Fruit fly (Drosophila melanogaster) whole organism, embryonic: ENCODE results near the gene CG14054.

ENCODE experiments used
- Bdp1 ChIP-seq: fragments of 200-800 bp; sonication (Bioruptor generic); optimal IDR thresholded peaks from 3 replicates; lab custom pipeline; 2016; ENCODE audit warnings: missing biosample characterization, missing genetic modification characterization
- Bgb ChIP-seq: fragments of 200-800 bp; sonication (Bioruptor generic); IDR thresholded peaks from 2 replicates; pipeline ENCODE4 v1.3.6; 2022; ENCODE audit warnings: missing biosample characterization, missing genetic modification characterization; ENCODE audit not compliant: partially characterized antibody
- CG12155 ChIP-seq: fragments of 200-800 bp; sonication (Bioruptor generic); optimal IDR thresholded peaks from 3 replicates; lab custom pipeline; 2016; ENCODE audit warnings: missing biosample characterization, missing genetic modification characterization
- CG13624 ChIP-seq: fragments of 200-800 bp; sonication (Bioruptor generic); optimal IDR thresholded peaks from 2 replicates; lab custom pipeline; 2016; ENCODE audit warnings: missing biosample characterization, missing genetic modification characterization
- CG14860 ChIP-seq: fragments of 200-800 bp; sonication (Bioruptor generic); IDR thresholded peaks from 3 replicates; pipeline ENCODE4 v1.3.6; 2022; ENCODE audit warnings: missing biosample characterization, missing genetic modification characterization; ENCODE audit not compliant: partially characterized antibody
- CG15073 ChIP-seq: fragments of 200-800 bp; sonication (Bioruptor generic); optimal IDR thresholded peaks from 2 replicates; lab custom pipeline; 2016; ENCODE audit warnings: missing biosample characterization, missing genetic modification characterization
- CG1602 ChIP-seq: fragments of 200-800 bp; sonication (Bioruptor generic); optimal IDR thresholded peaks from 3 replicates; lab custom pipeline; 2016; ENCODE audit warnings: missing biosample characterization, missing genetic modification characterization
- CG16815 ChIP-seq: fragments of 200-800 bp; sonication (Bioruptor generic); optimal IDR thresholded peaks from 3 replicates; lab custom pipeline; 2017; ENCODE audit warnings: missing biosample characterization, mild to moderate bottlenecking, missing genetic modification characterization
- CG17359 ChIP-seq: fragments of 200-800 bp; sonication (Bioruptor generic); optimal IDR thresholded peaks from 3 replicates; lab custom pipeline; 2018; ENCODE audit warnings: missing biosample characterization, mild to moderate bottlenecking, missing genetic modification characterization, moderate library complexity
- CG1832 ChIP-seq: fragments of 200-800 bp; sonication (Bioruptor generic); optimal IDR thresholded peaks from 2 replicates; lab custom pipeline; 2017; ENCODE audit warnings: missing biosample characterization, mild to moderate bottlenecking, missing genetic modification characterization, inconsistent platforms
- CG2199 ChIP-seq: fragments of 200-800 bp; sonication (Bioruptor generic); IDR thresholded peaks from 3 replicates; pipeline ENCODE4 v1.3.6; 2022; ENCODE audit warnings: missing biosample characterization, missing genetic modification characterization
- CG2678 ChIP-seq: fragments of 200-800 bp; sonication (Bioruptor generic); optimal IDR thresholded peaks from 3 replicates; lab custom pipeline; 2019; ENCODE audit warnings: missing biosample characterization, mild to moderate bottlenecking, missing genetic modification characterization, moderate library complexity
- CG3163 ChIP-seq: fragments of 200-800 bp; sonication (Bioruptor generic); optimal IDR thresholded peaks from 3 replicates; lab custom pipeline; 2016; ENCODE audit warnings: missing biosample characterization, missing genetic modification characterization
- CG32772 ChIP-seq: fragments of 200-800 bp; sonication (Bioruptor generic); IDR thresholded peaks from 2 replicates; pipeline ENCODE4 v1.3.6; 2022; ENCODE audit warnings: missing biosample characterization, missing genetic modification characterization
- CG5180 ChIP-seq: fragments of 200-800 bp; sonication (Bioruptor generic); optimal IDR thresholded peaks from 3 replicates; lab custom pipeline; 2017; ENCODE audit warnings: missing biosample characterization, missing genetic modification characterization, mild to moderate bottlenecking, moderate library complexity, missing genetic modification reagents
- CG5953 ChIP-seq: fragments of 200-800 bp; sonication (Bioruptor generic); IDR thresholded peaks from 2 replicates; pipeline ENCODE4 v1.3.6; 2022; ENCODE audit warnings: missing biosample characterization, missing genetic modification characterization
- CG6272 ChIP-seq: fragments of 200-800 bp; sonication (Bioruptor generic); IDR thresholded peaks from 2 replicates; pipeline ENCODE4 v1.3.6; 2022; ENCODE audit warnings: missing biosample characterization, missing genetic modification characterization
- CG6654 ChIP-seq: fragments of 200-800 bp; sonication (Bioruptor generic); optimal IDR thresholded peaks from 2 replicates; lab custom pipeline; 2017; ENCODE audit warnings: missing biosample characterization, mild to moderate bottlenecking, missing genetic modification characterization
- CG6791 ChIP-seq: fragments of 200-800 bp; sonication (Bioruptor generic); IDR thresholded peaks from 3 replicates; pipeline ENCODE4 v1.3.6; 2022; ENCODE audit warnings: missing biosample characterization, missing genetic modification characterization; ENCODE audit not compliant: partially characterized antibody
- CG6854 ChIP-seq: fragments of 200-800 bp; sonication (Bioruptor generic); optimal IDR thresholded peaks from 3 replicates; lab custom pipeline; 2017; ENCODE audit warnings: missing biosample characterization, mild to moderate bottlenecking, missing genetic modification characterization
- CG8281 ChIP-seq: fragments of 200-800 bp; sonication (Bioruptor generic); optimal IDR thresholded peaks from 2 replicates; lab custom pipeline; 2018; ENCODE audit warnings: missing biosample characterization, mild to moderate bottlenecking, missing genetic modification characterization, moderate library complexity
- Camta ChIP-seq: fragments of 200-800 bp; sonication (Bioruptor generic); optimal IDR thresholded peaks from 2 replicates; lab custom pipeline; 2016; ENCODE audit warnings: missing biosample characterization, missing genetic modification characterization
- Dfd ChIP-seq, 2 experiments: fragments of >200 bp; optimal IDR thresholded peaks; 2 replicates each; lab custom pipeline; 2017; ENCODE audit warnings: missing biosample characterization in 2 of 2, missing genetic modification characterization in 2 of 2
- Dp ChIP-seq: fragments of 200-800 bp; sonication (Bioruptor generic); optimal IDR thresholded peaks from 2 replicates; lab custom pipeline; 2018; ENCODE audit warnings: missing biosample characterization, mild to moderate bottlenecking, missing genetic modification characterization, moderate library complexity
- Hmr ChIP-seq: fragments of 200-800 bp; sonication (Bioruptor generic); optimal IDR thresholded peaks from 3 replicates; lab custom pipeline; 2017; ENCODE audit warnings: mild to moderate bottlenecking, missing biosample characterization, missing genetic modification reagents, missing genetic modification characterization
- Hr78 ChIP-seq, 2 experiments: fragments of 200-800 bp in 1 of 2; fragments of >200 bp in 1 of 2; sonication (Bioruptor generic) in 1 of 2; optimal IDR thresholded peaks; 2 replicates each; lab custom pipeline; 2017 to 2019; ENCODE audit warnings: missing biosample characterization in 2 of 2, missing genetic modification characterization in 2 of 2, mild to moderate bottlenecking in 1 of 2, moderate library complexity in 1 of 2
- Mad ChIP-seq: fragments of 200-800 bp; sonication (Bioruptor generic); optimal IDR thresholded peaks from 2 replicates; lab custom pipeline; 2016; ENCODE audit warnings: missing biosample characterization, missing genetic modification characterization
- Opbp ChIP-seq: fragments of 200-800 bp; sonication (Bioruptor generic); IDR thresholded peaks from 3 replicates; pipeline ENCODE4 v1.3.6; 2022; ENCODE audit warnings: missing biosample characterization, missing genetic modification characterization; ENCODE audit not compliant: partially characterized antibody
- Rx ChIP-seq: fragments of 200-800 bp; sonication (Bioruptor generic); IDR thresholded peaks from 2 replicates; pipeline ENCODE4 v1.3.6; 2022; ENCODE audit warnings: missing biosample characterization, missing genetic modification characterization
- al ChIP-seq: fragments of 200-800 bp; sonication (Bioruptor generic); IDR thresholded peaks from 2 replicates; pipeline ENCODE4 v1.3.6; 2022; ENCODE audit warnings: missing biosample characterization, missing genetic modification characterization
- bbx ChIP-seq: fragments of 200-800 bp; sonication (Bioruptor generic); IDR thresholded peaks from 2 replicates; pipeline ENCODE4 v1.3.6; 2022; ENCODE audit warnings: missing biosample characterization, missing genetic modification characterization; ENCODE audit not compliant: partially characterized antibody
- br ChIP-seq: fragments of >200 bp; optimal IDR thresholded peaks from 2 replicates; lab custom pipeline; 2017
- ci ChIP-seq: fragments of 200-800 bp; sonication (Bioruptor generic); IDR thresholded peaks from 3 replicates; pipeline ENCODE4 v1.3.6; 2022; ENCODE audit warnings: missing biosample characterization, missing genetic modification characterization
- dysf ChIP-seq: fragments of 200-800 bp; sonication (Bioruptor generic); IDR thresholded peaks from 3 replicates; pipeline ENCODE4 v1.3.6; 2022; ENCODE audit warnings: missing biosample characterization, missing genetic modification characterization
- esg ChIP-seq: fragments of 200-800 bp; sonication (Bioruptor generic); conservative IDR thresholded peaks from 2 replicates; pipeline ENCODE4 v1.3.6; 2022; ENCODE audit warnings: missing biosample characterization, missing genetic modification characterization
- fu2 ChIP-seq: fragments of 200-800 bp; sonication (Bioruptor generic); optimal IDR thresholded peaks from 2 replicates; lab custom pipeline; 2016; ENCODE audit warnings: missing biosample characterization, missing genetic modification characterization
- gce ChIP-seq: fragments of 200-800 bp; sonication (Bioruptor generic); IDR thresholded peaks from 3 replicates; pipeline ENCODE4 v1.3.6; 2022; ENCODE audit warnings: missing biosample characterization, missing genetic modification characterization
- ham ChIP-seq: fragments of 200-800 bp; sonication (Bioruptor generic); IDR thresholded peaks from 2 replicates; pipeline ENCODE4 v1.3.6; 2022; ENCODE audit warnings: missing biosample characterization, missing genetic modification characterization
- ind ChIP-seq: fragments of 200-800 bp; sonication (Bioruptor generic); optimal IDR thresholded peaks from 3 replicates; lab custom pipeline; 2016; ENCODE audit warnings: missing biosample characterization, missing genetic modification characterization
- inv ChIP-seq: fragments of 200-800 bp; sonication (Bioruptor generic); IDR thresholded peaks from 2 replicates; pipeline ENCODE4 v1.3.6; 2022; ENCODE audit warnings: missing biosample characterization, missing genetic modification characterization; ENCODE audit not compliant: partially characterized antibody
- jigr1 ChIP-seq: fragments of 200-800 bp; sonication (Bioruptor generic); IDR thresholded peaks from 3 replicates; pipeline ENCODE4 v1.3.6; 2022; ENCODE audit warnings: missing biosample characterization, missing genetic modification characterization
- ken ChIP-seq: fragments of 200-800 bp; sonication (Bioruptor generic); IDR thresholded peaks from 3 replicates; pipeline ENCODE4 v1.3.6; 2022; ENCODE audit warnings: missing biosample characterization, missing genetic modification characterization
- lab ChIP-seq: fragments of 200-800 bp; sonication (Bioruptor generic); optimal IDR thresholded peaks from 3 replicates; lab custom pipeline; 2017; ENCODE audit warnings: missing biosample characterization, missing genetic modification characterization, mild to moderate bottlenecking, moderate library complexity, missing genetic modification reagents
- lmd ChIP-seq: fragments of 200-800 bp; sonication (Bioruptor generic); IDR thresholded peaks from 2 replicates; pipeline ENCODE4 v1.3.6; 2022; ENCODE audit warnings: missing biosample characterization, missing genetic modification characterization
- ranshi ChIP-seq: fragments of 200-800 bp; sonication (Bioruptor generic); IDR thresholded peaks from 2 replicates; pipeline ENCODE4 v1.3.6; 2022; ENCODE audit warnings: missing biosample characterization, missing genetic modification characterization
- salm ChIP-seq: fragments of 200-800 bp; sonication (Bioruptor generic); optimal IDR thresholded peaks from 2 replicates; lab custom pipeline; 2018; ENCODE audit warnings: missing biosample characterization, mild to moderate bottlenecking, missing genetic modification characterization
- shn ChIP-seq: fragments of 200-800 bp; sonication (Bioruptor generic); optimal IDR thresholded peaks from 3 replicates; lab custom pipeline; 2016; ENCODE audit warnings: missing biosample characterization, missing genetic modification characterization
- trem ChIP-seq: fragments of 200-800 bp; optimal IDR thresholded peaks from 3 replicates; lab custom pipeline; 2019; ENCODE audit warnings: missing biosample characterization, mild to moderate bottlenecking, missing genetic modification characterization, moderate library complexity
- tx ChIP-seq: fragments of 200-800 bp; sonication (Bioruptor generic); optimal IDR thresholded peaks from 2 replicates; lab custom pipeline; 2016; ENCODE audit warnings: missing biosample characterization, missing genetic modification characterization
- wek ChIP-seq: fragments of 200-800 bp; sonication (Bioruptor generic); optimal IDR thresholded peaks from 3 replicates; lab custom pipeline; 2018; ENCODE audit warnings: missing biosample characterization, mild to moderate bottlenecking, missing genetic modification characterization, moderate library complexity
- zen2 ChIP-seq: fragments of 200-800 bp; sonication (Bioruptor generic); IDR thresholded peaks from 3 replicates; pipeline ENCODE4 v1.3.6; 2022; ENCODE audit warnings: missing biosample characterization, missing genetic modification characterization; ENCODE audit not compliant: partially characterized antibody

Gene CG14054

dm6 chrX:2070708-2071063, 4.5 kb upstream of the CG14054 start (continued):
- no peak for TF ChIP-seq CG14860 (GFP tag; lab: Robert Waterston, UW)
- TF ChIP-seq CG2678 (tag; lab: Kevin White, UChicago), result peak; percentile 78
- 0 out of 3 replicates have a peak, but pooled peaks have one; percentile 50 for TF ChIP-seq ken (GFP tag; lab: Robert Waterston, UW)
- peak; percentile 46 for TF ChIP-seq CG3163 (GFP tag; lab: Kevin White, UChicago)
- TF ChIP-seq CG5953 (GFP tag; lab: Robert Waterston, UW), result no peak
- TF ChIP-seq Bgb (GFP tag; lab: Robert Waterston, UW), result no peak
- TF ChIP-seq salm (tag; lab: Kevin White, UChicago), result peak; percentile 35
- TF ChIP-seq esg, result peak; percentile 75
- TF ChIP-seq CG5180, result peak; percentile 38
- TF ChIP-seq CG1832 (GFP tag; lab: Kevin White, UChicago), result no peak
- peak; percentile 55 for TF ChIP-seq shn (GFP tag; lab: Kevin White, UChicago)
- no peak for TF ChIP-seq zen2 (GFP tag; lab: Robert Waterston, UW)
- TF ChIP-seq CG6791 (GFP tag; lab: Robert Waterston, UW), result no peak
- peak; percentile 9 for TF ChIP-seq wek (GFP tag; lab: Kevin White, UChicago)
- peak; percentile 11; the same call in 1 of the 3 replicates for TF ChIP-seq jigr1
- TF ChIP-seq al, result peak; percentile 68
- peak; percentile 65 for TF ChIP-seq Hmr (GFP tag; lab: Kevin White, UChicago)
- peak; percentile 9 for TF ChIP-seq Bdp1
- no peak for TF ChIP-seq CG15073 (GFP tag; lab: Kevin White, UChicago)
- TF ChIP-seq Opbp (GFP tag; lab: Robert Waterston, UW), result no peak
- peak; percentile 82 for TF ChIP-seq lab (GFP tag; lab: Kevin White, UChicago)
- peak; percentile 13 for TF ChIP-seq CG8281 (tag; lab: Kevin White, UChicago)
- peak; percentile 39; the same call in 1 of the 2 replicates for TF ChIP-seq CG6272 (GFP tag; lab: Robert Waterston, UW)
- peak; percentile 21 for TF ChIP-seq fu2 (GFP tag; lab: Kevin White, UChicago)
- TF ChIP-seq gce, result peak; percentile 57; the same call in 2 of the 3 replicates
- no peak for TF ChIP-seq inv (GFP tag; lab: Robert Waterston, UW)
- peak; percentile 16 for TF ChIP-seq CG16815 (GFP tag; lab: Kevin White, UChicago)
- peak in 1 of 2 experiments; percentile 24 for TF ChIP-seq Hr78 (GFP tag; optimal IDR thresholded peaks at IDR 0.05; lab: Kevin White, UChicago)
- TF ChIP-seq Rx (GFP tag; lab: Robert Waterston, UW), result peak; percentile 49; the same call in 1 of the 2 replicates
- TF ChIP-seq CG32772 (GFP tag; lab: Robert Waterston, UW), result peak; percentile 61
- peak; percentile 89 for TF ChIP-seq dysf (GFP tag; lab: Robert Waterston, UW)
- 0 out of 3 replicates have a peak, but pooled peaks have one; percentile 43 for TF ChIP-seq ci (GFP tag; lab: Robert Waterston, UW)
- no peak for TF ChIP-seq br
- peak; percentile 65; the same call in 1 of the 2 replicates for TF ChIP-seq ranshi (GFP tag; lab: Robert Waterston, UW)
- no peak for TF ChIP-seq bbx
- peak; percentile 60 for TF ChIP-seq CG12155 (GFP tag; lab: Kevin White, UChicago)
- peak; percentile 50 for TF ChIP-seq CG17359 (tag; lab: Kevin White, UChicago)
- peak; percentile 56 for TF ChIP-seq CG6854 (GFP tag; lab: Kevin White, UChicago)
- TF ChIP-seq ind (GFP tag; lab: Kevin White, UChicago), result peak; percentile 77
- peak; percentile 52 for TF ChIP-seq tx (GFP tag; lab: Kevin White, UChicago)
- TF ChIP-seq Camta, result peak; percentile 33
- TF ChIP-seq CG13624 (GFP tag; lab: Kevin White, UChicago), result peak; percentile 76
- no peak for TF ChIP-seq CG6654 (GFP tag; lab: Kevin White, UChicago)
- peak; percentile 84 for TF ChIP-seq lmd
- TF ChIP-seq Dfd (GFP tag; optimal IDR thresholded peaks at IDR 0.05; lab: Kevin White, UChicago), result no peak
- no peak; the same call in 1 of the 2 replicates for TF ChIP-seq ham (GFP tag; lab: Robert Waterston, UW)
- TF ChIP-seq Dp (GFP tag; lab: Kevin White, UChicago), result no peak
- peak; percentile 34; the same call in 1 of the 3 replicates for TF ChIP-seq CG2199
- peak; percentile 14 for TF ChIP-seq CG1602 (GFP tag; lab: Kevin White, UChicago)
- no peak for TF ChIP-seq trem (tag; lab: Kevin White, UChicago)
- peak; percentile 14 for TF ChIP-seq Mad (GFP tag; lab: Kevin White, UChicago)
